Worm (Caenorhabditis elegans) whole organism, mixed stage, embryonic: ENCODE data around the gene srj-11.

Experiments used
- M03D4.4 ChIP-seq: sonication (generic microtip); optimal IDR thresholded peaks from 2 replicates; lab custom pipeline; 2017; ENCODE audit warnings: mild to moderate bottlenecking, missing genetic modification characterization, missing compliant biosample characterization
- bed-3 ChIP-seq: fragments of 200-800 bp; sonication (Bioruptor generic); optimal IDR thresholded peaks from 3 replicates; lab custom pipeline; 2018; ENCODE audit warnings: mild to moderate bottlenecking, missing genetic modification characterization, moderate library complexity, missing compliant biosample characterization
- blmp-1 ChIP-seq: fragments of 150-350 bp; optimal IDR thresholded peaks from 2 replicates; lab custom pipeline; 2014; ENCODE audit warnings: missing biosample characterization, missing genetic modification characterization
- ceh-39 ChIP-seq: fragments of 150-350 bp; optimal IDR thresholded peaks from 2 replicates; lab custom pipeline; 2014; ENCODE audit warnings: missing biosample characterization, missing genetic modification characterization
- ceh-83 ChIP-seq: fragments of 200-800 bp; sonication (Bioruptor generic); optimal IDR thresholded peaks from 2 replicates; lab custom pipeline; 2018; ENCODE audit warnings: mild to moderate bottlenecking, missing genetic modification characterization, missing compliant biosample characterization
- cnd-1 ChIP-seq: fragments of 200-800 bp; sonication (Bioruptor generic); optimal IDR thresholded peaks from 2 replicates; lab custom pipeline; 2018; ENCODE audit warnings: mild to moderate bottlenecking, missing genetic modification characterization, missing compliant biosample characterization
- elt-1 ChIP-seq: sonication (generic microtip); optimal IDR thresholded peaks from 2 replicates; lab custom pipeline; 2017; ENCODE audit warnings: missing genetic modification characterization, mild to moderate bottlenecking, missing compliant biosample characterization, antibody characterized with exemption, moderate library complexity, borderline replicate concordance; ENCODE audit not compliant: insufficient read depth
- elt-3 ChIP-seq: fragments of 150-350 bp; optimal IDR thresholded peaks from 2 replicates; lab custom pipeline; 2014; ENCODE audit warnings: missing biosample characterization, missing genetic modification characterization
- flh-1 ChIP-seq: fragments of 200-800 bp; sonication (Bioruptor generic); optimal IDR thresholded peaks from 2 replicates; lab custom pipeline; 2018; ENCODE audit warnings: mild to moderate bottlenecking, missing genetic modification characterization, moderate library complexity, missing compliant biosample characterization
- ham-2 ChIP-seq: fragments of 200-800 bp; sonication (Bioruptor generic); optimal IDR thresholded peaks from 2 replicates; lab custom pipeline; 2018; ENCODE audit warnings: mild to moderate bottlenecking, missing genetic modification characterization, missing compliant biosample characterization
- hlh-1 ChIP-seq: fragments of 150-350 bp; optimal IDR thresholded peaks from 2 replicates; lab custom pipeline; 2014; ENCODE audit warnings: missing biosample characterization, missing genetic modification reagents, missing genetic modification characterization
- lin-13 ChIP-seq: fragments of 150-350 bp; optimal IDR thresholded peaks from 2 replicates; lab custom pipeline; 2014; ENCODE audit warnings: missing biosample characterization, missing genetic modification characterization
- lin-32 ChIP-seq: fragments of 200-800 bp; sonication (Bioruptor generic); optimal IDR thresholded peaks from 2 replicates; lab custom pipeline; 2018; ENCODE audit warnings: mild to moderate bottlenecking, missing genetic modification characterization, missing compliant biosample characterization
- lsy-2 ChIP-seq: fragments of 150-350 bp; optimal IDR thresholded peaks from 2 replicates; lab custom pipeline; 2014; ENCODE audit warnings: missing biosample characterization, missing genetic modification characterization
- mab-5 ChIP-seq: fragments of 150-350 bp; optimal IDR thresholded peaks from 2 replicates; lab custom pipeline; 2014; ENCODE audit warnings: missing biosample characterization, missing genetic modification characterization
- mep-1 ChIP-seq: fragments of 150-350 bp; optimal IDR thresholded peaks from 2 replicates; lab custom pipeline; 2017; ENCODE audit warnings: missing biosample characterization, missing genetic modification reagents, missing genetic modification characterization, inconsistent platforms
- nhr-12 ChIP-seq: fragments of 150-350 bp; optimal IDR thresholded peaks from 2 replicates; lab custom pipeline; 2014; ENCODE audit warnings: missing biosample characterization, missing genetic modification characterization
- nhr-237 ChIP-seq: fragments of 150-350 bp; optimal IDR thresholded peaks from 2 replicates; lab custom pipeline; 2014; ENCODE audit warnings: missing biosample characterization, missing genetic modification characterization
- nhr-28 ChIP-seq: fragments of 150-350 bp; optimal IDR thresholded peaks from 2 replicates; lab custom pipeline; 2014; ENCODE audit warnings: missing biosample characterization, missing genetic modification characterization
- nhr-76 ChIP-seq: sonication (generic microtip); optimal IDR thresholded peaks from 2 replicates; lab custom pipeline; 2017; ENCODE audit warnings: missing biosample characterization, missing genetic modification characterization
- pha-4 ChIP-seq: fragments of 150-350 bp; optimal IDR thresholded peaks from 2 replicates; lab custom pipeline; 2018; ENCODE audit warnings: missing biosample characterization, missing genetic modification reagents, missing genetic modification characterization
- sem-2 ChIP-seq: fragments of 200-800 bp; sonication (Bioruptor generic); optimal IDR thresholded peaks from 2 replicates; lab custom pipeline; 2018; ENCODE audit warnings: mild to moderate bottlenecking, missing genetic modification characterization, missing compliant biosample characterization
- snpc-4 ChIP-seq: fragments of 150-350 bp; optimal IDR thresholded peaks from 2 replicates; lab custom pipeline; 2014; ENCODE audit warnings: missing biosample characterization, missing genetic modification characterization
- sptf-1 ChIP-seq: sonication (generic microtip); optimal IDR thresholded peaks from 2 replicates; lab custom pipeline; 2017; ENCODE audit warnings: mild to moderate bottlenecking, missing genetic modification characterization, moderate library complexity, missing compliant biosample characterization
- tbx-8 ChIP-seq: fragments of 200-800 bp; sonication (Bioruptor generic); optimal IDR thresholded peaks from 2 replicates; lab custom pipeline; 2018; ENCODE audit warnings: mild to moderate bottlenecking, missing genetic modification characterization, moderate library complexity, missing compliant biosample characterization
- unc-120 ChIP-seq: sonication (generic microtip); optimal IDR thresholded peaks from 2 replicates; lab custom pipeline; 2017; ENCODE audit warnings: missing genetic modification characterization, missing compliant biosample characterization; ENCODE audit not compliant: poor library complexity, severe bottlenecking
- unc-39 ChIP-seq: fragments of 150-350 bp; optimal IDR thresholded peaks from 2 replicates; lab custom pipeline; 2014; ENCODE audit warnings: missing biosample characterization, missing genetic modification characterization
- unc-62 ChIP-seq: fragments of 150-350 bp; optimal IDR thresholded peaks from 2 replicates; lab custom pipeline; 2014; ENCODE audit warnings: missing biosample characterization, missing genetic modification reagents, missing genetic modification characterization
- ztf-11 ChIP-seq: fragments of 150-350 bp; optimal IDR thresholded peaks from 2 replicates; lab custom pipeline; 2014; ENCODE audit warnings: missing biosample characterization, missing genetic modification characterization

Gene srj-11

DNA sequence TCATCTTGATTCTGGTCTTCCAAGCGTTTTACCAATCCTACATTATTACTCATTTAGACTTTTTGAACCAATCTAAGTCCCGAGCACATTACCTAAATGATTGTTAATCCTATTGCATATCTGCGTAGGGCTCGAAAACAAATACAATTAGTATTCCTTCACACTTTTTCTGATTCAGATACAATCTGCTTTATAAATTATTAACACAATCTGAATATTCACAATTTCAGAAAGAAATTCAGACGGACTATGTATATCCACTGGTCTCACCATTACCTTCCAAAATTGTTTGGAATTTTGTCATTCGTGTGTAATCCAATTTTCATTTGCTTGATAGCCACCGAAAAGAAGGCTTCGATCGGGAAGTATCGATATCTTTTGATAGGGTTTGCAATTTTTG lies at the start of gene srj-11:
srj-11 (plus strand) TSS at position 250 of the 400 bp plus-strand sequence.
- TF ChIP-seq pha-4 (tag; lab: Kevin White, UChicago) (no peak), tbx-8 (GFP tag; lab: Kevin White, UChicago) (no peak), flh-1 (no peak), M03D4.4 (tag; lab: Kevin White, UChicago) (no peak), nhr-237 (tag; lab: Kevin White, UChicago) (no peak), sem-2 (no peak), ham-2 (GFP tag; lab: Kevin White, UChicago) (no peak), blmp-1 (tag; lab: Kevin White, UChicago) (no peak), lin-32 (GFP tag; lab: Kevin White, UChicago) (no peak), nhr-12 (tag; lab: Kevin White, UChicago) (no peak), lin-13 (tag; lab: Kevin White, UChicago) (no peak), ceh-39 (tag; lab: Kevin White, UChicago) (no peak), unc-39 (tag; lab: Kevin White, UChicago) (no peak), nhr-76 (tag; lab: Kevin White, UChicago) (no peak), unc-62 (GFP tag; lab: Kevin White, UChicago) (no peak), lsy-2 (tag; lab: Kevin White, UChicago) (no peak), unc-120 (tag; lab: Kevin White, UChicago) (no peak), cnd-1 (tag; lab: Kevin White, UChicago) (no peak)

DNA sequence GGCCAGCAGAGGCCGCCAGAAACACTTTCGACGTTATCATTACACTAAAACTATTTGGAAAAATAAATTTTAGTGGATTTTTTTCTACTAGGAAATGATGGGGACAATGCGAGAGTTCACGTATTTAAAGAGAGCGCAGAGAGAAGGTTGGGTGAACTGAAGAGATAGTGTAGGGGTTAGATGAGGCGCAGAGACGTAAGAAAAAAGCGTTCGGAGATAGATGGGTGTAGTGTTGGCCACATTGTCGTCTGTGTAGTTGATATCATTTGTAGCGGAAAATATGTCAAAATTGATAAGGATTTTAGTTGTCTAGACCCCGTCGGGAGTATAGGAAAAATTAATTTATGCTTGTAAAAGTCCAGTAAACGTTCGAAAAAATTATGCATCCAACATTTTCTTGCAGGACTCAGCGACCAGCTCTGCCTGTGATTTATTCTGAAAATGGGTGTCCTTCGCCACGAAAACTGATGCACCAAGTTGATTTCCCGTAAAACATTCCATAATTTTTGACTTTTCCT lies 48.1 kb upstream of the srj-11 start, which contains the start of the genes Y73C8B.3 and Y73C8B.9:
Y73C8B.3 (minus strand) TSS at position 147 of the 518 bp plus-strand sequence.
Y73C8B.9 (plus strand) TSS at position 468 of the 518 bp plus-strand sequence.
- TF ChIP-seq mep-1 (no peak), unc-62 (GFP tag; lab: Kevin White, UChicago) (no peak), blmp-1 (tag; lab: Kevin White, UChicago) (no peak), sptf-1 (tag; lab: Kevin White, UChicago) (no peak), mab-5 (no peak), ceh-39 (tag; lab: Kevin White, UChicago) (no peak), elt-3 (tag; lab: Kevin White, UChicago) (peak; percentile 46), nhr-28 (tag; lab: Kevin White, UChicago) (peak; percentile 4), snpc-4 (tag; lab: Kevin White, UChicago) (no peak), unc-39 (tag; lab: Kevin White, UChicago) (no peak), cnd-1 (tag; lab: Kevin White, UChicago) (no peak), unc-120 (tag; lab: Kevin White, UChicago) (no peak)

DNA sequence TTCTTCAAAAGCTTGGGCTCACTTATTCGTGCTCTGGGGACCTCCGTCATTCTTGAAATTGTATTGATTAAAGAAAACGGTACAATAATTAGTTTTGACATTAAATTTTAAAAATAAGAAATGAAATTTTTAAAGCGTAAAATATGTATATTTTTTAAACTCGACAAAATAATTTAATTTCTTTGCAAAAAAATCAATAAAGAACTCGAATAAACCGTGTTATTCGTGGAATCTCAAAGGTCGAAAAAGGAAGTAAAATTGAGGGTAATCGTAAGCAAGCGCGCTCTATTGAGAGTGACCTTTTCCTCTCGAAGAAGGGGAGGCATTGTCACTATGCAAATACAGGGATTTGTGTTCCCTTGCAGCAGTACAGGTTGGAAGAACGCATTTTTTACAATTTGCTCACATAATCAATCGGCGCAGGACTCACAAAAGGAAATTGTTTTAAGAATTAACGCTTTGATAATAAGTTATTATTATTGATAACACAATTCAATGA lies 46.2 kb upstream of the srj-11 start, which contains the start of gene Y73C8B.2:
Y73C8B.2 (minus strand) TSS at position 51 of the 499 bp plus-strand sequence.
- TF ChIP-seq pha-4 (tag; lab: Kevin White, UChicago) (peak; percentile 6), nhr-237 (tag; lab: Kevin White, UChicago) (no peak), lin-13 (tag; lab: Kevin White, UChicago) (peak; percentile 16), mep-1 (peak; percentile 53)
- TF ChIP-seq, all 35 proteins: peak for 3

DNA sequence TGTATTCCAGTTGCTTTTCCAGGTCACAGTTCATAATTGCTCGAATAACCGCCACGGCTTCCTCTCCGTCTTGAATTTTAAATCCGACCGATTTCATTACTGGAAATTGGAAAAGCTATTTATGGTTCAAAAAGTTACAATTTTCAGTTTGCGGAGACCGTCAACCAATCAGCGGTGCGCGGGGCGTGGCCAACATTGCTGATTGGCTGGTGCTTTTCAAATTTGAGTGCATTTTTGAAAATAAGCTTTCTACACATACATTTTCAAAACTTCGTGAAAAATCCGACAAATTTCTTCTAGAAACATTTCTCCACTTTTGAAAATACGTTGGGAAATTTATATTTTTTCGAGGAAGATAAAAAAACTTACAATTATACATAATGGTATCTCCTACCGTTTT lies 45.4 kb upstream of the srj-11 start:
- TF ChIP-seq ham-2 (GFP tag; lab: Kevin White, UChicago) (no peak), lsy-2 (tag; lab: Kevin White, UChicago) (no peak), snpc-4 (tag; lab: Kevin White, UChicago) (no peak), flh-1 (no peak), elt-1 (tag; lab: Kevin White, UChicago) (no peak), hlh-1 (tag; lab: Kevin White, UChicago) (no peak), sem-2 (no peak), bed-3 (GFP tag; lab: Kevin White, UChicago) (no peak), blmp-1 (tag; lab: Kevin White, UChicago) (no peak), mep-1 (no peak), ceh-83 (GFP tag; lab: Kevin White, UChicago) (no peak), unc-39 (tag; lab: Kevin White, UChicago) (no peak), elt-3 (tag; lab: Kevin White, UChicago) (no peak), unc-120 (tag; lab: Kevin White, UChicago) (no peak), ztf-11 (no peak), cnd-1 (tag; lab: Kevin White, UChicago) (no peak), ceh-39 (tag; lab: Kevin White, UChicago) (no peak), nhr-28 (tag; lab: Kevin White, UChicago) (no peak), mab-5 (no peak)
- TF ChIP-seq, all 35 proteins: peak for 0
